Fruit fly (Drosophila melanogaster) whole organism, prepupa: ENCODE results near the gene CG14362.

Experiments
- CG10631 ChIP-seq: fragments of 200-800 bp; sonication (Bioruptor generic); optimal IDR thresholded peaks from 2 replicates; lab custom pipeline; 2016; ENCODE audit warnings: missing biosample characterization, missing genetic modification characterization
- CG10669 ChIP-seq: fragments of 200-800 bp; sonication (Bioruptor generic); optimal IDR thresholded peaks from 3 replicates; lab custom pipeline; 2018; ENCODE audit warnings: missing biosample characterization, mild to moderate bottlenecking, missing genetic modification characterization, moderate library complexity
- CG11762 ChIP-seq: fragments of 200-800 bp; sonication (Bioruptor generic); optimal IDR thresholded peaks from 3 replicates; lab custom pipeline; 2016; ENCODE audit warnings: missing biosample characterization, missing genetic modification characterization; ENCODE audit not compliant: insufficient read depth
- CG11902 ChIP-seq: fragments of 200-800 bp; sonication (Bioruptor generic); optimal IDR thresholded peaks from 3 replicates; lab custom pipeline; 2016; ENCODE audit warnings: missing biosample characterization, missing genetic modification characterization
- CG15336 ChIP-seq: fragments of 200-800 bp; sonication (Bioruptor generic); IDR thresholded peaks from 2 replicates; pipeline ENCODE4 v1.3.6; 2022; ENCODE audit warnings: missing biosample characterization, missing genetic modification characterization
- CG1621 ChIP-seq: fragments of 200-800 bp; sonication (Bioruptor generic); optimal IDR thresholded peaks from 3 replicates; lab custom pipeline; 2018; ENCODE audit warnings: missing biosample characterization, mild to moderate bottlenecking, missing genetic modification characterization
- CG16779 ChIP-seq: fragments of 200-800 bp; sonication (Bioruptor generic); optimal IDR thresholded peaks from 3 replicates; lab custom pipeline; 2017; ENCODE audit warnings: missing biosample characterization, mild to moderate bottlenecking, missing genetic modification characterization
- CG3032 ChIP-seq: fragments of 200-800 bp; optimal IDR thresholded peaks from 2 replicates; lab custom pipeline; 2019; ENCODE audit warnings: missing biosample characterization, mild to moderate bottlenecking, missing genetic modification characterization, moderate library complexity
- CG31627 ChIP-seq: fragments of 200-800 bp; sonication (Bioruptor generic); optimal IDR thresholded peaks from 3 replicates; lab custom pipeline; 2016; ENCODE audit warnings: missing biosample characterization, missing genetic modification characterization
- CG32006 ChIP-seq: fragments of 200-800 bp; sonication (Bioruptor generic); optimal IDR thresholded peaks from 3 replicates; lab custom pipeline; 2017; ENCODE audit warnings: missing biosample characterization, mild to moderate bottlenecking, missing genetic modification characterization
- CG34406 ChIP-seq: fragments of 200-800 bp; sonication (Bioruptor generic); optimal IDR thresholded peaks from 3 replicates; lab custom pipeline; 2016; ENCODE audit warnings: missing biosample characterization, missing genetic modification characterization
- CG4318 ChIP-seq: fragments of 200-800 bp; sonication (Bioruptor generic); optimal IDR thresholded peaks from 3 replicates; lab custom pipeline; 2017; ENCODE audit warnings: missing biosample characterization, mild to moderate bottlenecking, missing genetic modification characterization
- CG6792 ChIP-seq: fragments of 200-800 bp; sonication (Bioruptor generic); optimal IDR thresholded peaks from 3 replicates; lab custom pipeline; 2016; ENCODE audit warnings: missing biosample characterization, missing genetic modification characterization
- CG6808 ChIP-seq: fragments of 200-800 bp; sonication (Bioruptor generic); optimal IDR thresholded peaks from 3 replicates; lab custom pipeline; 2017; ENCODE audit warnings: missing biosample characterization, missing genetic modification characterization, mild to moderate bottlenecking, moderate library complexity, missing genetic modification reagents
- CG6854 ChIP-seq: fragments of 200-800 bp; sonication (Bioruptor generic); optimal IDR thresholded peaks from 2 replicates; lab custom pipeline; 2017; ENCODE audit warnings: missing biosample characterization, mild to moderate bottlenecking, missing genetic modification characterization
- CG7368 ChIP-seq: fragments of 200-800 bp; sonication (Bioruptor generic); optimal IDR thresholded peaks from 3 replicates; lab custom pipeline; 2016; ENCODE audit warnings: missing biosample characterization, missing genetic modification characterization
- CG8119 ChIP-seq: fragments of 200-800 bp; sonication (Bioruptor generic); IDR thresholded peaks from 3 replicates; pipeline ENCODE4 v1.3.6; 2022; ENCODE audit warnings: missing biosample characterization, missing genetic modification characterization
- CG8319 ChIP-seq: fragments of 200-800 bp; sonication (Bioruptor generic); optimal IDR thresholded peaks from 3 replicates; lab custom pipeline; 2016; ENCODE audit warnings: missing biosample characterization, missing genetic modification characterization
- CG8632 ChIP-seq: fragments of 200-800 bp; sonication (Bioruptor generic); optimal IDR thresholded peaks from 3 replicates; lab custom pipeline; 2016; ENCODE audit warnings: missing biosample characterization, missing genetic modification characterization
- CG9139 ChIP-seq: fragments of 200-800 bp; sonication (Bioruptor generic); optimal IDR thresholded peaks from 3 replicates; lab custom pipeline; 2017; ENCODE audit warnings: missing biosample characterization, mild to moderate bottlenecking, missing genetic modification characterization
- Eip93F ChIP-seq: fragments of 200-800 bp; sonication (Bioruptor generic); optimal IDR thresholded peaks from 2 replicates; lab custom pipeline; 2016; ENCODE audit warnings: missing biosample characterization, mild to moderate bottlenecking, missing genetic modification characterization
- Ets21C ChIP-seq: fragments of 200-800 bp; sonication (Bioruptor generic); optimal IDR thresholded peaks from 3 replicates; lab custom pipeline; 2016; ENCODE audit warnings: missing biosample characterization, missing genetic modification characterization
- Ets96B ChIP-seq: fragments of 200-800 bp; optimal IDR thresholded peaks from 2 replicates; lab custom pipeline; 2019; ENCODE audit warnings: missing biosample characterization, mild to moderate bottlenecking, missing genetic modification characterization, moderate library complexity
- Gug ChIP-seq: fragments of 200-800 bp; sonication (Bioruptor generic); IDR thresholded peaks from 2 replicates; pipeline ENCODE4 v1.3.6; 2022; ENCODE audit warnings: missing biosample characterization, missing genetic modification characterization
- Hr38 ChIP-seq: sonication (Bioruptor generic); optimal IDR thresholded peaks from 2 replicates; lab custom pipeline; 2016; ENCODE audit warnings: missing biosample characterization, missing genetic modification characterization
- Met ChIP-seq: fragments of 200-800 bp; sonication (Bioruptor generic); optimal IDR thresholded peaks from 3 replicates; lab custom pipeline; 2016; ENCODE audit warnings: missing biosample characterization, missing genetic modification characterization
- OdsH ChIP-seq: fragments of 200-800 bp; sonication (Bioruptor generic); optimal IDR thresholded peaks from 3 replicates; lab custom pipeline; 2016; ENCODE audit warnings: missing biosample characterization, missing genetic modification characterization
- Smox ChIP-seq: fragments of 200-800 bp; sonication (Bioruptor generic); optimal IDR thresholded peaks from 3 replicates; lab custom pipeline; 2016; ENCODE audit warnings: missing biosample characterization, missing genetic modification characterization
- Sox14 ChIP-seq: fragments of 200-800 bp; sonication (Bioruptor generic); optimal IDR thresholded peaks from 3 replicates; lab custom pipeline; 2016; ENCODE audit warnings: missing biosample characterization, missing genetic modification characterization
- achi ChIP-seq: fragments of 200-800 bp; sonication (Bioruptor generic); optimal IDR thresholded peaks from 3 replicates; lab custom pipeline; 2016; ENCODE audit warnings: missing biosample characterization, missing genetic modification characterization
- acj6 ChIP-seq: fragments of 200-800 bp; sonication (Bioruptor generic); optimal IDR thresholded peaks from 3 replicates; lab custom pipeline; 2016; ENCODE audit warnings: missing biosample characterization, missing genetic modification characterization
- cyc ChIP-seq: fragments of 200-800 bp; sonication (Bioruptor generic); optimal IDR thresholded peaks from 3 replicates; lab custom pipeline; 2016; ENCODE audit warnings: missing biosample characterization, missing genetic modification characterization
- dac ChIP-seq: fragments of 200-800 bp; sonication (Bioruptor generic); optimal IDR thresholded peaks from 2 replicates; lab custom pipeline; 2017; ENCODE audit warnings: missing biosample characterization, mild to moderate bottlenecking, missing genetic modification characterization
- dsx ChIP-seq: fragments of 200-800 bp; optimal IDR thresholded peaks from 3 replicates; lab custom pipeline; 2019; ENCODE audit warnings: missing biosample characterization, mild to moderate bottlenecking, missing genetic modification characterization, moderate library complexity; ENCODE audit not compliant: poor library complexity, severe bottlenecking
- eg ChIP-seq: fragments of 200-800 bp; sonication (Bioruptor generic); IDR thresholded peaks from 3 replicates; pipeline ENCODE4 v1.3.6; 2022; ENCODE audit warnings: missing biosample characterization, missing genetic modification characterization
- esn ChIP-seq: fragments of 200-800 bp; sonication (Bioruptor generic); optimal IDR thresholded peaks from 2 replicates; lab custom pipeline; 2016; ENCODE audit warnings: missing biosample characterization, mild to moderate bottlenecking, missing genetic modification characterization, moderate library complexity
- fd59A ChIP-seq: fragments of 200-800 bp; sonication (Bioruptor generic); optimal IDR thresholded peaks from 2 replicates; lab custom pipeline; 2017; ENCODE audit warnings: missing biosample characterization, mild to moderate bottlenecking, missing genetic modification characterization, missing genetic modification reagents
- fd85E ChIP-seq: fragments of 200-800 bp; sonication (Bioruptor generic); optimal IDR thresholded peaks from 3 replicates; lab custom pipeline; 2016; ENCODE audit warnings: missing biosample characterization, missing genetic modification characterization
- fkh ChIP-seq: fragments of 200-800 bp; sonication (Bioruptor generic); optimal IDR thresholded peaks from 3 replicates; lab custom pipeline; 2017; ENCODE audit warnings: missing biosample characterization, mild to moderate bottlenecking, missing genetic modification characterization, moderate library complexity
- lz ChIP-seq: fragments of 200-800 bp; sonication (Bioruptor generic); optimal IDR thresholded peaks from 3 replicates; lab custom pipeline; 2016; ENCODE audit warnings: missing biosample characterization, missing genetic modification characterization
- net ChIP-seq: fragments of 200-800 bp; sonication (Bioruptor generic); optimal IDR thresholded peaks from 3 replicates; lab custom pipeline; 2016; ENCODE audit warnings: missing biosample characterization, missing genetic modification characterization
- pdm3 ChIP-seq: fragments of 200-800 bp; sonication (Bioruptor generic); optimal IDR thresholded peaks from 3 replicates; lab custom pipeline; 2016; ENCODE audit warnings: missing biosample characterization, missing genetic modification characterization
- salr ChIP-seq, 2 experiments: fragments of 200-800 bp; sonication (Bioruptor generic); optimal IDR thresholded peaks; 3 replicates each; lab custom pipeline; 2016 to 2018; ENCODE audit warnings: missing biosample characterization in 2 of 2, missing genetic modification characterization in 2 of 2, mild to moderate bottlenecking in 1 of 2
- spab ChIP-seq: fragments of 200-800 bp; sonication (Bioruptor generic); optimal IDR thresholded peaks from 2 replicates; lab custom pipeline; 2017; ENCODE audit warnings: missing biosample characterization, mild to moderate bottlenecking, missing genetic modification characterization, missing genetic modification reagents
- ss ChIP-seq, 2 experiments: fragments of 200-800 bp; sonication (Bioruptor generic); optimal IDR thresholded peaks; 2 replicates in 1 of 2; 3 replicates in 1 of 2; lab custom pipeline; 2017 to 2018; ENCODE audit warnings: mild to moderate bottlenecking in 2 of 2, missing biosample characterization in 2 of 2, missing genetic modification characterization in 2 of 2, moderate library complexity in 1 of 2
- topi ChIP-seq: fragments of 200-800 bp; sonication (Bioruptor generic); optimal IDR thresholded peaks from 3 replicates; lab custom pipeline; 2016; ENCODE audit warnings: missing biosample characterization, missing genetic modification characterization
- vri ChIP-seq: fragments of 200-800 bp; sonication (Bioruptor generic); optimal IDR thresholded peaks from 3 replicates; lab custom pipeline; 2016; ENCODE audit warnings: missing biosample characterization, mild to moderate bottlenecking, missing genetic modification characterization

The CG14362 gene

dm6 chr3R:13815022-13815440 is 40.2 kb downstream of the CG14362 start (continued):
- TF ChIP-seq spab (no peak), topi (GFP tag; lab: Kevin White, UChicago) (no peak), CG8632 (no peak), dsx (GFP tag; lab: Kevin White, UChicago) (no peak), CG7368 (GFP tag; lab: Kevin White, UChicago) (no peak), fd85E (GFP tag; lab: Kevin White, UChicago) (no peak), CG10631 (GFP tag; lab: Kevin White, UChicago) (no peak), esn (GFP tag; lab: Kevin White, UChicago) (no peak), CG9139 (GFP tag; lab: Kevin White, UChicago) (no peak), Eip93F (no peak), fd59A (GFP tag; lab: Kevin White, UChicago) (no peak), Ets21C (GFP tag; lab: Kevin White, UChicago) (no peak), CG34406 (GFP tag; lab: Kevin White, UChicago) (no peak), salr (GFP tag; optimal IDR thresholded peaks at IDR 0.05; lab: Kevin White, UChicago) (no peak), Gug (GFP tag; lab: Robert Waterston, UW) (no peak), vri (GFP tag; lab: Kevin White, UChicago) (no peak), CG6792 (GFP tag; lab: Kevin White, UChicago) (no peak), pdm3 (no peak), acj6 (GFP tag; lab: Kevin White, UChicago) (no peak), CG31627 (GFP tag; lab: Kevin White, UChicago) (no peak)

dm6 chr3R:13812736-13813250 is 42.5 kb downstream of the CG14362 start, which contains the start of the genes tal-1A, tal-2A, tal-3A and tal-AA:
Gene tal-1A (plus strand): TSS chr3R:13813109.
Gene tal-2A (plus strand): TSS chr3R:13813109.
Gene tal-3A (plus strand): TSS chr3R:13813109.
Gene tal-AA (plus strand): TSS chr3R:13813109.
- TF ChIP-seq esn (GFP tag; lab: Kevin White, UChicago) (peak; percentile 56), ss (GFP tag; optimal IDR thresholded peaks at IDR 0.05; lab: Kevin White, UChicago) (peak; percentile 62), CG34406 (GFP tag; lab: Kevin White, UChicago) (peak; percentile 4), fkh (GFP tag; lab: Kevin White, UChicago) (peak; percentile 23), Gug (GFP tag; lab: Robert Waterston, UW) (no peak), CG8119 (GFP tag; lab: Robert Waterston, UW) (peak; percentile 57; the same call in 1 of the 3 replicates), vri (GFP tag; lab: Kevin White, UChicago) (peak; percentile 60), salr (GFP tag; optimal IDR thresholded peaks at IDR 0.05; lab: Kevin White, UChicago) (no peak), Smox (GFP tag; lab: Kevin White, UChicago) (peak; percentile 23), fd85E (GFP tag; lab: Kevin White, UChicago) (peak; percentile 30), eg (peak; percentile 76; the same call in 2 of the 3 replicates), achi (peak; percentile 10), CG6808 (GFP tag; lab: Kevin White, UChicago) (peak; percentile 18), CG6854 (GFP tag; lab: Kevin White, UChicago) (peak; percentile 75), lz (no peak), CG10669 (GFP tag; lab: Kevin White, UChicago) (no peak), CG11762 (peak; percentile 5), CG8319 (no peak), CG3032 (tag; lab: Kevin White, UChicago) (peak; percentile 0), topi (GFP tag; lab: Kevin White, UChicago) (no peak), dsx (GFP tag; lab: Kevin White, UChicago) (peak; percentile 30), net (GFP tag; lab: Kevin White, UChicago) (peak; percentile 64), CG32006 (no peak), CG4318 (no peak), dac (GFP tag; lab: Kevin White, UChicago) (no peak), CG6792 (GFP tag; lab: Kevin White, UChicago) (no peak), CG11902 (GFP tag; lab: Kevin White, UChicago) (no peak), CG1621 (tag; lab: Kevin White, UChicago) (no peak), cyc (GFP tag; lab: Kevin White, UChicago) (peak; percentile 8), OdsH (GFP tag; lab: Kevin White, UChicago) (no peak), Hr38 (GFP tag; lab: Kevin White, UChicago) (no peak), Ets21C (GFP tag; lab: Kevin White, UChicago) (no peak), Met (GFP tag; lab: Kevin White, UChicago) (peak; percentile 11), CG15336 (peak; percentile 74), Ets96B (tag; lab: Kevin White, UChicago) (no peak), acj6 (GFP tag; lab: Kevin White, UChicago) (no peak), CG16779 (tag; lab: Kevin White, UChicago) (peak; percentile 61), CG31627 (GFP tag; lab: Kevin White, UChicago) (no peak), CG9139 (GFP tag; lab: Kevin White, UChicago) (peak; percentile 51), CG8632 (peak; percentile 25), Sox14 (peak; percentile 21)
